Fruit fly (Drosophila melanogaster): ENCODE measurements around the gene emei.
A peak's percentile ranks its signal among the peaks of the same experiment; 100 is the strongest.

Gene emei

dm6 chr3L:11091943-11092609, 17.4 kb upstream of the emei start (continued):
- TF ChIP-seq Bdp1 (GFP tag; optimal IDR thresholded peaks at IDR 0.05) (peak; percentile 50), bsh (GFP tag; optimal IDR thresholded peaks at IDR 0.05) (peak in 1 of 2 experiments; percentile 34), ase (GFP tag; IDR thresholded peaks at IDR 0.05) (no peak), Dbx (GFP tag; IDR thresholded peaks at IDR 0.05) (0 out of 3 replicates have a peak, but pooled peaks have one; percentile 53), Myb (GFP tag; optimal IDR thresholded peaks at IDR 0.05) (peak; percentile 64), chinmo (GFP tag; IDR thresholded peaks at IDR 0.05; ENCODE audit: partially characterized antibody) (peak; percentile 94), tgo (GFP tag; IDR thresholded peaks at IDR 0.05) (peak; percentile 34; the same call in 2 of the 3 replicates), schlank (tag; optimal IDR thresholded peaks at IDR 0.05) (no peak), HLH3B (GFP tag; IDR thresholded peaks at IDR 0.05) (no peak), CG1233 (GFP tag; optimal IDR thresholded peaks at IDR 0.05) (peak; percentile 12), Six4 (GFP tag; optimal IDR thresholded peaks at IDR 0.05) (peak; percentile 28), salm (tag; optimal IDR thresholded peaks at IDR 0.05) (no peak), kni (GFP tag; optimal IDR thresholded peaks at IDR 0.05) (peak; percentile 79), NC2α (GFP tag; optimal IDR thresholded peaks at IDR 0.05) (no peak), psq (GFP tag; optimal IDR thresholded peaks at IDR 0.05) (peak; percentile 67), BtbVII (GFP tag; optimal IDR thresholded peaks at IDR 0.05) (no peak), Hsf (GFP tag; optimal IDR thresholded peaks at IDR 0.05) (peak; percentile 57), prd (optimal IDR thresholded peaks at IDR 0.05) (no peak), prd (GFP tag; IDR thresholded peaks at IDR 0.05) (peak; percentile 52), CG17359 (tag; optimal IDR thresholded peaks at IDR 0.05) (peak; percentile 30), Mrtf (GFP tag; IDR thresholded peaks at IDR 0.05) (peak; percentile 62; the same call in 2 of the 3 replicates), Camta (GFP tag; optimal IDR thresholded peaks at IDR 0.05) (peak; percentile 38), CG13424 (tag; optimal IDR thresholded peaks at IDR 0.05) (no peak), vfl (GFP tag; optimal IDR thresholded peaks at IDR 0.05) (peak; percentile 22), dimm (GFP tag; IDR thresholded peaks at IDR 0.05) (no peak), Fer1 (GFP tag; optimal IDR thresholded peaks at IDR 0.05) (no peak), CG30431 (GFP tag; optimal IDR thresholded peaks at IDR 0.05) (no peak), vvl (GFP tag; IDR thresholded peaks at IDR 0.05) (peak; percentile 79), tna (GFP tag; IDR thresholded peaks at IDR 0.05; ENCODE audit: partially characterized antibody) (no peak), lilli (GFP tag; optimal IDR thresholded peaks at IDR 0.05) (peak; percentile 30), caup (GFP tag; optimal IDR thresholded peaks at IDR 0.05; ENCODE audit: severe bottlenecking) (peak; percentile 63), eyg (GFP tag; optimal IDR thresholded peaks at IDR 0.05) (peak; percentile 27), ci (GFP tag; IDR thresholded peaks at IDR 0.05) (peak; percentile 77; the same call in 2 of the 3 replicates), Nf-YA (GFP tag; IDR thresholded peaks at IDR 0.05) (no peak), pb (GFP tag; optimal IDR thresholded peaks at IDR 0.05) (peak; percentile 20), CG4854 (GFP tag; optimal IDR thresholded peaks at IDR 0.05) (peak; percentile 14), Dip2 (GFP tag; IDR thresholded peaks at IDR 0.05) (no peak), CG7556 (GFP tag; optimal IDR thresholded peaks at IDR 0.05) (peak; percentile 5), so (GFP tag; IDR thresholded peaks at IDR 0.05) (no peak), trem (tag; optimal IDR thresholded peaks at IDR 0.05) (peak; percentile 32), insv (GFP tag; optimal IDR thresholded peaks at IDR 0.05) (peak in 1 of 2 experiments; percentile 33), CG15601 (tag; optimal IDR thresholded peaks at IDR 0.05) (peak; percentile 19), CG31224 (GFP tag; IDR thresholded peaks at IDR 0.05) (no peak), CG6254 (GFP tag; optimal IDR thresholded peaks at IDR 0.05) (peak; percentile 26), Dad (GFP tag; optimal IDR thresholded peaks at IDR 0.05) (peak; percentile 58), CG10209 (GFP tag; optimal IDR thresholded peaks at IDR 0.05) (peak; percentile 34), chif (GFP tag; optimal IDR thresholded peaks at IDR 0.05) (peak; percentile 13 to 47), nom (GFP tag; optimal IDR thresholded peaks at IDR 0.05) (peak; percentile 59), CG2120 (GFP tag; optimal IDR thresholded peaks at IDR 0.05) (peak; percentile 48), crol (GFP tag; IDR thresholded peaks at IDR 0.05) (peak; percentile 86)
